Fruit fly (Drosophila melanogaster) whole organism, pupa: Measurements from ENCODE around the gene Cdc14.

Experiments
- CG10348 ChIP-seq: fragments of 200-800 bp; sonication (Bioruptor generic); IDR thresholded peaks from 2 replicates; pipeline ENCODE4 v1.3.6; 2022; ENCODE audit warnings: missing biosample characterization, missing genetic modification characterization
- CG12605 ChIP-seq: fragments of 200-800 bp; sonication (Bioruptor generic); IDR thresholded peaks from 2 replicates; pipeline ENCODE4 v1.3.6; 2022; ENCODE audit warnings: missing biosample characterization, missing genetic modification characterization
- CG13204 ChIP-seq: fragments of 200-800 bp; sonication (Bioruptor generic); optimal IDR thresholded peaks from 2 replicates; lab custom pipeline; 2018; ENCODE audit warnings: missing biosample characterization, mild to moderate bottlenecking, missing genetic modification characterization, moderate library complexity
- CG14655 ChIP-seq: fragments of 200-800 bp; sonication (Bioruptor generic); optimal IDR thresholded peaks from 3 replicates; lab custom pipeline; 2017; ENCODE audit warnings: mild to moderate bottlenecking, missing biosample characterization, missing genetic modification reagents, missing genetic modification characterization
- CG15710 ChIP-seq: fragments of 200-800 bp; sonication (Bioruptor generic); optimal IDR thresholded peaks from 2 replicates; lab custom pipeline; 2018; ENCODE audit warnings: missing biosample characterization, mild to moderate bottlenecking, missing genetic modification characterization, moderate library complexity
- CG17806 ChIP-seq: fragments of 200-800 bp; sonication (Bioruptor generic); optimal IDR thresholded peaks from 2 replicates; lab custom pipeline; 2018; ENCODE audit warnings: missing biosample characterization, mild to moderate bottlenecking, missing genetic modification characterization, moderate library complexity
- CG32121 ChIP-seq: fragments of 200-800 bp; sonication (Bioruptor generic); IDR thresholded peaks from 2 replicates; pipeline ENCODE4 v1.3.6; 2022; ENCODE audit warnings: missing biosample characterization, missing genetic modification characterization
- CG34367 ChIP-seq: fragments of 200-800 bp; sonication (Bioruptor generic); optimal IDR thresholded peaks from 2 replicates; lab custom pipeline; 2018; ENCODE audit warnings: missing biosample characterization, mild to moderate bottlenecking, missing genetic modification characterization
- CG4496 ChIP-seq: fragments of 200-800 bp; sonication (Bioruptor generic); IDR thresholded peaks from 3 replicates; pipeline ENCODE4 v1.3.6; 2022; ENCODE audit warnings: missing biosample characterization, missing genetic modification characterization
- CG8159 ChIP-seq: fragments of 200-800 bp; sonication (Bioruptor generic); optimal IDR thresholded peaks from 3 replicates; lab custom pipeline; 2018; ENCODE audit warnings: missing biosample characterization, mild to moderate bottlenecking, missing genetic modification characterization, moderate library complexity
- CG8301 ChIP-seq: fragments of 200-800 bp; sonication (Bioruptor generic); optimal IDR thresholded peaks from 2 replicates; lab custom pipeline; 2018; ENCODE audit warnings: missing biosample characterization, mild to moderate bottlenecking, missing genetic modification characterization
- CG9948 ChIP-seq: fragments of 200-800 bp; sonication (Bioruptor generic); optimal IDR thresholded peaks from 2 replicates; lab custom pipeline; 2018; ENCODE audit warnings: missing biosample characterization, mild to moderate bottlenecking, missing genetic modification characterization, moderate library complexity
- D1 ChIP-seq: fragments of 200-800 bp; sonication (Bioruptor generic); optimal IDR thresholded peaks from 2 replicates; lab custom pipeline; 2018; ENCODE audit warnings: missing biosample characterization, mild to moderate bottlenecking, missing genetic modification characterization, moderate library complexity
- EcR ChIP-seq: fragments of 200-800 bp; sonication (Bioruptor generic); optimal IDR thresholded peaks from 3 replicates; lab custom pipeline; 2019; ENCODE audit warnings: missing biosample characterization, missing genetic modification characterization, mild to moderate bottlenecking, moderate library complexity, missing genetic modification reagents
- Ets98B ChIP-seq: fragments of 200-800 bp; sonication (Bioruptor generic); IDR thresholded peaks from 2 replicates; pipeline ENCODE4 v1.3.6; 2022; ENCODE audit warnings: missing biosample characterization, missing genetic modification characterization
- Pif1A ChIP-seq: fragments of 200-800 bp; sonication (Bioruptor generic); optimal IDR thresholded peaks from 3 replicates; lab custom pipeline; 2016; ENCODE audit warnings: missing biosample characterization, missing genetic modification characterization
- Pif1B ChIP-seq: fragments of 200-800 bp; sonication (Bioruptor generic); optimal IDR thresholded peaks from 3 replicates; lab custom pipeline; 2016; ENCODE audit warnings: missing biosample characterization, missing genetic modification characterization
- Snoo ChIP-seq: fragments of 200-800 bp; sonication (Bioruptor generic); optimal IDR thresholded peaks from 3 replicates; lab custom pipeline; 2017; ENCODE audit warnings: missing biosample characterization, mild to moderate bottlenecking, missing genetic modification characterization, inconsistent platforms
- fd96Ca ChIP-seq: fragments of 200-800 bp; sonication (Bioruptor generic); IDR thresholded peaks from 3 replicates; pipeline ENCODE4 v1.3.6; 2022; ENCODE audit warnings: missing biosample characterization, missing genetic modification characterization
- gl ChIP-seq: fragments of 200-800 bp; sonication (Bioruptor generic); optimal IDR thresholded peaks from 2 replicates; lab custom pipeline; 2018; ENCODE audit warnings: missing biosample characterization, mild to moderate bottlenecking, missing genetic modification characterization
- rn ChIP-seq: fragments of 200-800 bp; sonication (Bioruptor generic); IDR thresholded peaks from 2 replicates; pipeline ENCODE4 v1.3.6; 2022; ENCODE audit warnings: missing biosample characterization, missing genetic modification characterization

Gene Cdc14

dm6 chr2L:7771891-7772290, 38.6 kb downstream of the Cdc14 start:
- TF ChIP-seq CG8159 (peak; percentile 81), CG32121 (GFP tag; lab: Robert Waterston, UW) (no peak)

dm6 chr2L:7767328-7767727, 43.2 kb downstream of the Cdc14 start, which contains the start of gene CG7191:
Gene CG7191, plus strand, starts transcription at chr2L:7767628.
- TF ChIP-seq CG10348 (GFP tag; lab: Robert Waterston, UW): no peak
- no peak for TF ChIP-seq CG13204
- no peak for TF ChIP-seq fd96Ca (GFP tag; lab: Robert Waterston, UW)
- no peak for TF ChIP-seq CG8159
- no peak for TF ChIP-seq CG15710 (tag; lab: Kevin White, UChicago)
- TF ChIP-seq CG17806 (tag; lab: Kevin White, UChicago): no peak
- TF ChIP-seq CG4496 (GFP tag; lab: Robert Waterston, UW): no peak
- no peak for TF ChIP-seq CG8301 (tag; lab: Kevin White, UChicago)
- TF ChIP-seq Pif1B (GFP tag; lab: Kevin White, UChicago): no peak
- TF ChIP-seq rn (GFP tag; lab: Robert Waterston, UW): no peak
- no peak for TF ChIP-seq CG12605 (GFP tag; lab: Robert Waterston, UW)
- TF ChIP-seq CG9948 (tag; lab: Kevin White, UChicago): no peak
- no peak for TF ChIP-seq Ets98B (GFP tag; lab: Robert Waterston, UW)
- no peak for TF ChIP-seq Snoo (tag; lab: Kevin White, UChicago)
- no peak for TF ChIP-seq CG14655 (GFP tag; lab: Kevin White, UChicago)
- no peak for TF ChIP-seq D1 (tag; lab: Kevin White, UChicago)
- TF ChIP-seq CG34367 (tag; lab: Kevin White, UChicago): no peak

- TF ChIP-seq CG13204 (no peak), D1 (tag; lab: Kevin White, UChicago) (no peak), CG14655 (GFP tag; lab: Kevin White, UChicago) (no peak), CG4496 (GFP tag; lab: Robert Waterston, UW) (peak; percentile 51; the same call in 2 of the 3 replicates), CG17806 (tag; lab: Kevin White, UChicago) (no peak), CG34367 (tag; lab: Kevin White, UChicago) (no peak), EcR (GFP tag; lab: Kevin White, UChicago) (no peak), Pif1A (GFP tag; lab: Kevin White, UChicago) (no peak), Snoo (tag; lab: Kevin White, UChicago) (no peak), gl (tag; lab: Kevin White, UChicago) (no peak), CG8301 (tag; lab: Kevin White, UChicago) (no peak), CG8159 (peak; percentile 2)
Measured at dm6 chr2L:7756835-7757234, 53.7 kb downstream of the Cdc14 start.

- TF ChIP-seq Pif1B (GFP tag; lab: Kevin White, UChicago) (no peak), CG13204 (no peak), CG14655 (GFP tag; lab: Kevin White, UChicago) (peak; percentile 31), CG9948 (tag; lab: Kevin White, UChicago) (peak; percentile 5), gl (tag; lab: Kevin White, UChicago) (no peak), CG32121 (GFP tag; lab: Robert Waterston, UW) (peak; percentile 53; the same call in 1 of the 2 replicates), CG8301 (tag; lab: Kevin White, UChicago) (peak; percentile 43), Ets98B (GFP tag; lab: Robert Waterston, UW) (peak; percentile 53), CG34367 (tag; lab: Kevin White, UChicago) (no peak), fd96Ca (GFP tag; lab: Robert Waterston, UW) (peak; percentile 69; the same call in 2 of the 3 replicates), rn (GFP tag; lab: Robert Waterston, UW) (no peak), CG10348 (GFP tag; lab: Robert Waterston, UW) (no peak), D1 (tag; lab: Kevin White, UChicago) (no peak), Pif1A (GFP tag; lab: Kevin White, UChicago) (no peak), EcR (GFP tag; lab: Kevin White, UChicago) (no peak), CG12605 (GFP tag; lab: Robert Waterston, UW) (no peak), Snoo (tag; lab: Kevin White, UChicago) (no peak), CG4496 (GFP tag; lab: Robert Waterston, UW) (peak; percentile 70; the same call in 2 of the 3 replicates), CG8159 (peak; percentile 25), CG15710 (tag; lab: Kevin White, UChicago) (no peak), CG17806 (tag; lab: Kevin White, UChicago) (peak; percentile 27)
Measured at dm6 chr2L:7754539-7754938, 56.0 kb downstream of the Cdc14 start.

- TF ChIP-seq gl (tag; lab: Kevin White, UChicago): no peak
Measured at dm6 chr2L:7753874-7754273, 56.6 kb downstream of the Cdc14 start, which contains the start of gene CG46025. Gene CG46025, plus strand, starts transcription at chr2L:7754174.

dm6 chr2L:7753086-7753485, 57.4 kb downstream of the Cdc14 start, which contains the start of gene CG7203:
Gene CG7203, minus strand, starts transcription at chr2L:7753186.
- no peak for TF ChIP-seq D1 (tag; lab: Kevin White, UChicago)
- no peak for TF ChIP-seq CG4496 (GFP tag; lab: Robert Waterston, UW)
- no peak for TF ChIP-seq CG13204
- TF ChIP-seq CG8301 (tag; lab: Kevin White, UChicago): no peak
- no peak for TF ChIP-seq CG10348 (GFP tag; lab: Robert Waterston, UW)
- no peak for TF ChIP-seq rn (GFP tag; lab: Robert Waterston, UW)
